Fruit fly (Drosophila melanogaster) whole organism, embryonic: Measurements from ENCODE around the gene CG6106.

Experiments
- Adf1 ChIP-seq: fragments of 200-800 bp; sonication (Bioruptor generic); IDR thresholded peaks from 2 replicates; pipeline ENCODE4 v1.3.6; 2022; ENCODE audit warnings: missing biosample characterization, missing genetic modification characterization
- Bteb2 ChIP-seq: fragments of 200-800 bp; sonication (Bioruptor generic); optimal IDR thresholded peaks from 2 replicates; lab custom pipeline; 2016; ENCODE audit warnings: missing biosample characterization, missing genetic modification characterization
- CG10147 ChIP-seq: fragments of 200-800 bp; sonication (Bioruptor generic); optimal IDR thresholded peaks from 2 replicates; lab custom pipeline; 2019; ENCODE audit warnings: missing biosample characterization, mild to moderate bottlenecking, missing genetic modification characterization, moderate library complexity
- CG10321 ChIP-seq: fragments of 200-800 bp; sonication (Bioruptor generic); IDR thresholded peaks from 2 replicates; pipeline ENCODE4 v1.3.6; 2022; ENCODE audit warnings: missing biosample characterization, missing genetic modification characterization
- CG11560 ChIP-seq: fragments of 200-800 bp; sonication (Bioruptor generic); IDR thresholded peaks from 3 replicates; pipeline ENCODE4 v1.3.6; 2022; ENCODE audit warnings: missing biosample characterization, missing genetic modification characterization
- CG13624 ChIP-seq: fragments of 200-800 bp; sonication (Bioruptor generic); optimal IDR thresholded peaks from 2 replicates; lab custom pipeline; 2016; ENCODE audit warnings: missing biosample characterization, missing genetic modification characterization
- CG14014 ChIP-seq: fragments of 200-800 bp; sonication (Bioruptor generic); IDR thresholded peaks from 2 replicates; pipeline ENCODE4 v1.3.6; 2022; ENCODE audit warnings: missing biosample characterization, missing genetic modification characterization
- CG15073 ChIP-seq: fragments of 200-800 bp; sonication (Bioruptor generic); optimal IDR thresholded peaks from 2 replicates; lab custom pipeline; 2016; ENCODE audit warnings: missing biosample characterization, missing genetic modification characterization
- CG15269 ChIP-seq: fragments of 200-800 bp; sonication (Bioruptor generic); optimal IDR thresholded peaks from 2 replicates; lab custom pipeline; 2018; ENCODE audit warnings: missing biosample characterization, mild to moderate bottlenecking, missing genetic modification characterization, moderate library complexity
- CG15601 ChIP-seq: fragments of 200-800 bp; sonication (Bioruptor generic); optimal IDR thresholded peaks from 3 replicates; lab custom pipeline; 2019; ENCODE audit warnings: missing biosample characterization, mild to moderate bottlenecking, missing genetic modification characterization, moderate library complexity
- CG16779 ChIP-seq: fragments of 200-800 bp; sonication (Bioruptor generic); IDR thresholded peaks from 2 replicates; pipeline ENCODE4 v1.3.6; 2022; ENCODE audit warnings: missing biosample characterization, missing genetic modification characterization
- CG16815 ChIP-seq: fragments of 200-800 bp; sonication (Bioruptor generic); optimal IDR thresholded peaks from 3 replicates; lab custom pipeline; 2017; ENCODE audit warnings: missing biosample characterization, mild to moderate bottlenecking, missing genetic modification characterization
- CG1832 ChIP-seq: fragments of 200-800 bp; sonication (Bioruptor generic); optimal IDR thresholded peaks from 2 replicates; lab custom pipeline; 2017; ENCODE audit warnings: missing biosample characterization, mild to moderate bottlenecking, missing genetic modification characterization, inconsistent platforms
- CG3065 ChIP-seq: fragments of 200-800 bp; sonication (Bioruptor generic); optimal IDR thresholded peaks from 2 replicates; lab custom pipeline; 2016; ENCODE audit warnings: missing biosample characterization, missing genetic modification characterization
- CG31365 ChIP-seq: fragments of 200-800 bp; sonication (Bioruptor generic); optimal IDR thresholded peaks from 2 replicates; lab custom pipeline; 2018; ENCODE audit warnings: missing biosample characterization, mild to moderate bottlenecking, missing genetic modification characterization
- CG33557 ChIP-seq: fragments of 200-800 bp; sonication (Bioruptor generic); optimal IDR thresholded peaks from 2 replicates; lab custom pipeline; 2019; ENCODE audit warnings: missing biosample characterization, mild to moderate bottlenecking, missing genetic modification characterization, moderate library complexity
- CG4282 ChIP-seq: fragments of 200-800 bp; sonication (Bioruptor generic); optimal IDR thresholded peaks from 2 replicates; lab custom pipeline; 2016; ENCODE audit warnings: missing biosample characterization, missing genetic modification characterization
- CG4360 ChIP-seq: fragments of 200-800 bp; sonication (Bioruptor generic); IDR thresholded peaks from 2 replicates; pipeline ENCODE4 v1.3.6; 2022; ENCODE audit warnings: missing biosample characterization, missing genetic modification characterization
- CG4617 ChIP-seq: fragments of 200-800 bp; sonication (Bioruptor generic); optimal IDR thresholded peaks from 3 replicates; lab custom pipeline; 2016; ENCODE audit warnings: missing biosample characterization, missing genetic modification characterization, borderline replicate concordance
- CG5180 ChIP-seq: fragments of 200-800 bp; sonication (Bioruptor generic); optimal IDR thresholded peaks from 3 replicates; lab custom pipeline; 2017; ENCODE audit warnings: missing biosample characterization, missing genetic modification characterization, mild to moderate bottlenecking, moderate library complexity, missing genetic modification reagents
- CG7357 ChIP-seq: fragments of 200-800 bp; sonication (Bioruptor generic); IDR thresholded peaks from 3 replicates; pipeline ENCODE4 v1.3.6; 2022; ENCODE audit warnings: missing biosample characterization, missing genetic modification characterization
- CG9215 ChIP-seq: fragments of 200-800 bp; sonication (Bioruptor generic); IDR thresholded peaks from 2 replicates; pipeline ENCODE4 v1.3.6; 2022; ENCODE audit warnings: missing biosample characterization, missing genetic modification characterization
- CG9609 ChIP-seq: fragments of 200-800 bp; sonication (Bioruptor generic); optimal IDR thresholded peaks from 3 replicates; lab custom pipeline; 2016; ENCODE audit warnings: missing biosample characterization, missing genetic modification characterization
- Dp ChIP-seq: fragments of 200-800 bp; sonication (Bioruptor generic); optimal IDR thresholded peaks from 2 replicates; lab custom pipeline; 2018; ENCODE audit warnings: missing biosample characterization, mild to moderate bottlenecking, missing genetic modification characterization, moderate library complexity
- Dref ChIP-seq: fragments of 200-800 bp; sonication (Bioruptor generic); IDR thresholded peaks from 2 replicates; pipeline ENCODE4 v1.3.6; 2022; ENCODE audit warnings: missing biosample characterization, missing genetic modification characterization
- HLHmδ ChIP-seq: fragments of 200-800 bp; sonication (Bioruptor generic); optimal IDR thresholded peaks from 2 replicates; lab custom pipeline; 2018; ENCODE audit warnings: missing biosample characterization, mild to moderate bottlenecking, missing genetic modification characterization, moderate library complexity
- Hand ChIP-seq: fragments of 200-800 bp; sonication (Bioruptor generic); optimal IDR thresholded peaks from 2 replicates; lab custom pipeline; 2017; ENCODE audit warnings: mild to moderate bottlenecking, missing biosample characterization, missing genetic modification reagents, missing genetic modification characterization
- MBD-R2 ChIP-seq: fragments of 200-800 bp; sonication (Bioruptor generic); IDR thresholded peaks from 2 replicates; pipeline ENCODE4 v1.3.6; 2022; ENCODE audit warnings: missing biosample characterization, missing genetic modification characterization
- Oli ChIP-seq: fragments of 200-800 bp; sonication (Bioruptor generic); optimal IDR thresholded peaks from 2 replicates; lab custom pipeline; 2018; ENCODE audit warnings: missing biosample characterization, mild to moderate bottlenecking, missing genetic modification characterization, moderate library complexity
- Ravus ChIP-seq: fragments of 200-800 bp; sonication (Bioruptor generic); IDR thresholded peaks from 2 replicates; pipeline ENCODE4 v1.3.6; 2022; ENCODE audit warnings: missing biosample characterization, missing genetic modification characterization
- Vsx1 ChIP-seq: fragments of 200-800 bp; sonication (Bioruptor generic); optimal IDR thresholded peaks from 2 replicates; lab custom pipeline; 2017; ENCODE audit warnings: missing biosample characterization, mild to moderate bottlenecking, missing genetic modification characterization, missing genetic modification reagents
- abd-A ChIP-seq: fragments of 200-800 bp; sonication (Bioruptor generic); optimal IDR thresholded peaks from 3 replicates; lab custom pipeline; 2019; ENCODE audit warnings: missing biosample characterization, mild to moderate bottlenecking, missing genetic modification characterization, moderate library complexity
- bsh ChIP-seq, 2 experiments: fragments of 200-800 bp; sonication (Bioruptor generic); optimal IDR thresholded peaks; 2 replicates each; lab custom pipeline; 2017 to 2018; ENCODE audit warnings: mild to moderate bottlenecking in 2 of 2, missing biosample characterization in 2 of 2, missing genetic modification characterization in 2 of 2, moderate library complexity in 1 of 2
- corto ChIP-seq: fragments of 200-800 bp; sonication (Bioruptor generic); optimal IDR thresholded peaks from 2 replicates; lab custom pipeline; 2016; ENCODE audit warnings: missing biosample characterization, mild to moderate bottlenecking, missing genetic modification characterization, moderate library complexity
- crol ChIP-seq: fragments of 200-800 bp; sonication (Bioruptor generic); IDR thresholded peaks from 2 replicates; pipeline ENCODE4 v1.3.6; 2022; ENCODE audit warnings: missing biosample characterization, missing genetic modification characterization
- dmrt99B ChIP-seq: fragments of 200-800 bp; sonication (Bioruptor generic); optimal IDR thresholded peaks from 2 replicates; lab custom pipeline; 2018; ENCODE audit warnings: missing biosample characterization, mild to moderate bottlenecking, missing genetic modification characterization, moderate library complexity
- emc ChIP-seq: fragments of 200-800 bp; sonication (Bioruptor generic); optimal IDR thresholded peaks from 2 replicates; lab custom pipeline; 2016; ENCODE audit warnings: missing biosample characterization, missing genetic modification characterization
- gcm ChIP-seq: fragments of 200-800 bp; sonication (Bioruptor generic); optimal IDR thresholded peaks from 2 replicates; lab custom pipeline; 2019; ENCODE audit warnings: missing biosample characterization, mild to moderate bottlenecking, missing genetic modification characterization, moderate library complexity
- gfzf ChIP-seq: fragments of 200-800 bp; sonication (Bioruptor generic); optimal IDR thresholded peaks from 2 replicates; lab custom pipeline; 2016; ENCODE audit warnings: missing biosample characterization, mild to moderate bottlenecking, missing genetic modification characterization, moderate library complexity
- gt ChIP-seq: fragments of 200-800 bp; sonication (Bioruptor generic); IDR thresholded peaks from 2 replicates; pipeline ENCODE4 v1.3.6; 2022; ENCODE audit warnings: missing biosample characterization, missing genetic modification characterization
- lov ChIP-seq, 2 experiments: fragments of 200-800 bp in 1 of 2; fragments of >200 bp in 1 of 2; sonication (Bioruptor generic) in 1 of 2; IDR thresholded peaks in 1 of 2; optimal IDR thresholded peaks in 1 of 2; 2 replicates in 1 of 2; 3 replicates in 1 of 2; pipeline versions ENCODE4 v1.3.6 to Lab custom; 2017 to 2022; ENCODE audit warnings: missing biosample characterization in 1 of 2, missing genetic modification characterization in 1 of 2
- p53 ChIP-seq: fragments of 200-800 bp; sonication (Bioruptor generic); optimal IDR thresholded peaks from 2 replicates; lab custom pipeline; 2016; ENCODE audit warnings: missing biosample characterization, missing genetic modification characterization
- run ChIP-seq: fragments of 200-800 bp; sonication (Bioruptor generic); optimal IDR thresholded peaks from 3 replicates; lab custom pipeline; 2018; ENCODE audit warnings: missing biosample characterization, mild to moderate bottlenecking, missing genetic modification characterization
- scrt ChIP-seq: fragments of 200-800 bp; sonication (Bioruptor generic); optimal IDR thresholded peaks from 2 replicates; lab custom pipeline; 2018; ENCODE audit warnings: missing biosample characterization, mild to moderate bottlenecking, missing genetic modification characterization, moderate library complexity
- sqz ChIP-seq: fragments of 200-800 bp; sonication (Bioruptor generic); optimal IDR thresholded peaks from 3 replicates; lab custom pipeline; 2018; ENCODE audit warnings: missing biosample characterization, mild to moderate bottlenecking, missing genetic modification characterization
- sug ChIP-seq: fragments of 200-800 bp; optimal IDR thresholded peaks from 2 replicates; lab custom pipeline; 2019; ENCODE audit warnings: missing biosample characterization, mild to moderate bottlenecking, missing genetic modification characterization, moderate library complexity
- unpg ChIP-seq: fragments of 200-800 bp; sonication (Bioruptor generic); optimal IDR thresholded peaks from 3 replicates; lab custom pipeline; 2018; ENCODE audit warnings: missing biosample characterization, mild to moderate bottlenecking, missing genetic modification characterization, moderate library complexity
- zfh1 ChIP-seq: fragments of 200-800 bp; sonication (Bioruptor generic); IDR thresholded peaks from 3 replicates; pipeline ENCODE4 v1.3.6; 2022; ENCODE audit warnings: missing biosample characterization, missing genetic modification characterization

The CG6106 gene

dm6 chrX:18366033-18366850, 7.6 kb downstream of the CG6106 start, which contains the start of gene CrebB (continued):
- TF ChIP-seq abd-A (peak; percentile 98), CG4360 (GFP tag; lab: Robert Waterston, UW) (peak; percentile 26; the same call in 1 of the 2 replicates), Dp (GFP tag; lab: Kevin White, UChicago) (peak; percentile 18), CG10147 (GFP tag; lab: Kevin White, UChicago) (no peak), corto (GFP tag; lab: Kevin White, UChicago) (peak; percentile 25), CG10321 (GFP tag; lab: Robert Waterston, UW) (peak; percentile 94), CG16779 (no peak), CG14014 (GFP tag; lab: Robert Waterston, UW) (peak; percentile 43; the same call in 1 of the 2 replicates), p53 (GFP tag; lab: Kevin White, UChicago) (no peak), MBD-R2 (GFP tag; lab: Robert Waterston, UW) (peak; percentile 10; the same call in 1 of the 2 replicates), CG5180 (no peak), CG15269 (tag; lab: Kevin White, UChicago) (peak; percentile 21), CG31365 (tag; lab: Kevin White, UChicago) (no peak), bsh (GFP tag; optimal IDR thresholded peaks at IDR 0.05; lab: Kevin White, UChicago) (peak; percentile 5 to 25), CG15601 (tag; lab: Kevin White, UChicago) (no peak), Dref (GFP tag; lab: Robert Waterston, UW) (no peak), gfzf (GFP tag; lab: Kevin White, UChicago) (no peak), Bteb2 (peak; percentile 41), Adf1 (GFP tag; lab: Robert Waterston, UW) (peak; percentile 98), CG4617 (GFP tag; lab: Kevin White, UChicago) (no peak), gcm (GFP tag; lab: Kevin White, UChicago) (no peak), CG1832 (GFP tag; lab: Kevin White, UChicago) (peak; percentile 96), HLHmδ (GFP tag; lab: Kevin White, UChicago) (no peak), gt (GFP tag; lab: Robert Waterston, UW) (no peak), Oli (peak; percentile 26), scrt (GFP tag; lab: Kevin White, UChicago) (peak; percentile 2), CG33557 (GFP tag; lab: Kevin White, UChicago) (no peak), unpg (GFP tag; lab: Kevin White, UChicago) (peak; percentile 5), CG3065 (GFP tag; lab: Kevin White, UChicago) (no peak), lov (optimal IDR thresholded peaks at IDR 0.05; lab: Kevin White, UChicago) (no peak), lov (GFP tag; IDR thresholded peaks at IDR 0.05; lab: Robert Waterston, UW) (no peak), CG15073 (GFP tag; lab: Kevin White, UChicago) (no peak), sug (tag; lab: Kevin White, UChicago) (peak; percentile 85), CG11560 (tag; lab: Robert Waterston, UW) (no peak), emc (GFP tag; lab: Kevin White, UChicago) (no peak), crol (peak; percentile 100), CG9215 (GFP tag; lab: Robert Waterston, UW) (no peak; the same call in 1 of the 2 replicates), Vsx1 (GFP tag; lab: Kevin White, UChicago) (peak; percentile 54), zfh1 (GFP tag; lab: Robert Waterston, UW) (no peak), CG7357 (GFP tag; lab: Robert Waterston, UW) (no peak), run (tag; lab: Kevin White, UChicago) (no peak), Ravus (GFP tag; lab: Robert Waterston, UW) (no peak), Hand (GFP tag; lab: Kevin White, UChicago) (peak; percentile 43), sqz (GFP tag; lab: Kevin White, UChicago) (no peak), CG9609 (GFP tag; lab: Kevin White, UChicago) (peak; percentile 43), CG4282 (peak; percentile 7), dmrt99B (tag; lab: Kevin White, UChicago) (no peak), CG13624 (peak; percentile 89), CG16815 (GFP tag; lab: Kevin White, UChicago) (no peak)
